ENCODE assay signal across 4 worm cellular contexts in the genomic region with DNA sequence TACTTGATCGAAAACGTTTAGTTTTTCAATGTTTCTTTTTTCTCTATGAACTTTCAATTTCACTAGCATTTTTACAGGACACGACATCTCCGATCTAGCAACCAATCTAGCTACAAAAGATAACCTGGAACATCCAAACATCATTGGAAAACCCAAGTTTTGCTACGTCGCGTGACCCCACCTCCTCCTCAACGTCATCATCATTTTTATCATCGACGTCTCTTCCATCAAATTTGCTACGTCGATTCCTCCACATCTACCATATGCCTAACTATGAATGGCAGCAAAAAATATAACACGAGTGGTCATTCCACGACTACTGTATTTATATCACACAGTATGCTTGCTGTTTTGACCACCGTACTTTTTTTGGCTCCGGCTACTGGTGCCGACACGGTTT.
A peak's percentile ranks its signal among the peaks of the same experiment; 100 is the strongest.
TF ChIP-seq lines count a peak whose summit lies in the region.

A gene (plus strand): TSS at position 78 of the 400 bp plus-strand sequence.

TF ChIP-seq in whole organism, L1 larva, 84 proteins besides CTCF, POLR2A, EP300 and RAD21 (continues in another document):
- TF ChIP-seq blmp-1 (tag; optimal IDR thresholded peaks at IDR 0.05; lab: Kevin White, UChicago) (peak; percentile 73), fkh-10 (GFP tag; optimal IDR thresholded peaks at IDR 0.05; lab: Kevin White, UChicago) (no peak), nhr-12 (tag; optimal IDR thresholded peaks at IDR 0.05; lab: Kevin White, UChicago) (no peak), nhr-71 (tag; optimal IDR thresholded peaks at IDR 0.05; lab: Kevin White, UChicago) (peak; percentile 24), nhr-19 (GFP tag; conservative IDR thresholded peaks at IDR 0.05; lab: Robert Waterston, UW) (no peak), Y116A8C.19 (tag; optimal IDR thresholded peaks at IDR 0.05; lab: Kevin White, UChicago; ENCODE audit: borderline replicate concordance) (no peak), ztf-11 (tag; optimal IDR thresholded peaks at IDR 0.05; lab: Kevin White, UChicago) (no peak), C04F5.9 (tag; optimal IDR thresholded peaks at IDR 0.05; lab: Kevin White, UChicago) (no peak), vab-15 (tag; optimal IDR thresholded peaks at IDR 0.05; lab: Kevin White, UChicago) (no peak), mdl-1 (tag; optimal IDR thresholded peaks at IDR 0.05; lab: Kevin White, UChicago) (peak in 1 of 2 experiments; percentile 16), ceh-90 (tag; optimal IDR thresholded peaks at IDR 0.05; lab: Kevin White, UChicago) (no peak), ceh-88 (GFP tag; IDR thresholded peaks at IDR 0.05; lab: Robert Waterston, UW) (no peak), lin-15B (tag; optimal IDR thresholded peaks at IDR 0.05; lab: Kevin White, UChicago) (no peak), nhr-85 (tag; lab: Kevin White, UChicago) (peak; percentile 68), fkh-4 (tag; optimal IDR thresholded peaks at IDR 0.05; lab: Kevin White, UChicago; ENCODE audit: borderline replicate concordance) (no peak), tbx-2 (tag; optimal IDR thresholded peaks at IDR 0.05; lab: Kevin White, UChicago) (no peak), elt-3 (tag; optimal IDR thresholded peaks at IDR 0.05; lab: Kevin White, UChicago) (peak in 1 of 6 experiments; percentile 32), grh-1 (GFP tag; IDR thresholded peaks at IDR 0.05; lab: Robert Waterston, UW) (no peak), ces-1 (GFP tag; optimal IDR thresholded peaks at IDR 0.05; lab: Kevin White, UChicago) (no peak), sup-37 (GFP tag; optimal IDR thresholded peaks at IDR 0.05; lab: Kevin White, UChicago) (no peak), pqm-1 (tag; optimal IDR thresholded peaks at IDR 0.05; lab: Kevin White, UChicago) (no peak), lin-35 (GFP tag; optimal IDR thresholded peaks at IDR 0.05; lab: Kevin White, UChicago) (peak in 1 of 2 experiments; percentile 16)

TF ChIP-seq in whole organism, L2 larva, 48 proteins besides CTCF, POLR2A, EP300 and RAD21:
- TF ChIP-seq lin-39 (tag; optimal IDR thresholded peaks at IDR 0.05; lab: Kevin White, UChicago): no peak
- no peak for TF ChIP-seq F13H6.1 (tag; optimal IDR thresholded peaks at IDR 0.05; lab: Kevin White, UChicago)
- TF ChIP-seq unc-62 (GFP tag; optimal IDR thresholded peaks at IDR 0.05; lab: Kevin White, UChicago): no peak
- peak; percentile 21 for TF ChIP-seq blmp-1 (tag; optimal IDR thresholded peaks at IDR 0.05; lab: Kevin White, UChicago; ENCODE audit: insufficient read depth)
- TF ChIP-seq lsy-2 (tag; optimal IDR thresholded peaks at IDR 0.05; lab: Kevin White, UChicago): no peak
- no peak for TF ChIP-seq nhr-6 (tag; optimal IDR thresholded peaks at IDR 0.05; lab: Kevin White, UChicago)
- TF ChIP-seq mab-5 (tag; optimal IDR thresholded peaks at IDR 0.05; lab: Kevin White, UChicago): no peak
- no peak for TF ChIP-seq R02D3.7 (tag; optimal IDR thresholded peaks at IDR 0.05; lab: Kevin White, UChicago)
- TF ChIP-seq nhr-21 (tag; optimal IDR thresholded peaks at IDR 0.05; lab: Kevin White, UChicago): peak; percentile 11
- TF ChIP-seq lin-11 (tag; optimal IDR thresholded peaks at IDR 0.05; lab: Kevin White, UChicago): no peak

TF ChIP-seq in whole organism, L3 larva, 47 proteins besides CTCF, POLR2A, EP300 and RAD21:
- peak; percentile 58 for TF ChIP-seq ama-1 (optimal IDR thresholded peaks at IDR 0.05; lab: Kevin White, UChicago)
- no peak for TF ChIP-seq elt-3 (tag; optimal IDR thresholded peaks at IDR 0.05; lab: Kevin White, UChicago)
- TF ChIP-seq ceh-9 (tag; optimal IDR thresholded peaks at IDR 0.05; lab: Kevin White, UChicago): no peak
- TF ChIP-seq fkh-10 (GFP tag; optimal IDR thresholded peaks at IDR 0.05; lab: Kevin White, UChicago): no peak
- no peak for TF ChIP-seq egl-27 (tag; optimal IDR thresholded peaks at IDR 0.05; lab: Kevin White, UChicago)
- TF ChIP-seq nhr-23 (tag; optimal IDR thresholded peaks at IDR 0.05; lab: Kevin White, UChicago): peak; percentile 19
TF ChIP-seq in whole organism, L3 larva: peak in this region for 2.

TF ChIP-seq in whole organism, L4 larva, 104 proteins besides CTCF, POLR2A, EP300 and RAD21:
- 0 out of 2 replicates have a peak, but pooled peaks have one; percentile 15 for TF ChIP-seq dmd-6 (GFP tag; IDR thresholded peaks at IDR 0.05; lab: Robert Waterston, UW)
- peak; percentile 26 for TF ChIP-seq nhr-28 (tag; optimal IDR thresholded peaks at IDR 0.05; lab: Kevin White, UChicago)
- TF ChIP-seq hlh-11 (tag; optimal IDR thresholded peaks at IDR 0.05; lab: Kevin White, UChicago): peak; percentile 60
- peak; percentile 32 for TF ChIP-seq hlh-30 (tag; optimal IDR thresholded peaks at IDR 0.05; lab: Kevin White, UChicago; ENCODE audit: insufficient read depth)
- TF ChIP-seq nhr-237 (tag; optimal IDR thresholded peaks at IDR 0.05; lab: Kevin White, UChicago): no peak
- TF ChIP-seq aha-1 (tag; lab: Kevin White, UChicago): no peak
- TF ChIP-seq ztf-7 (tag; optimal IDR thresholded peaks at IDR 0.05; lab: Kevin White, UChicago): no peak
